Worm (Caenorhabditis elegans) whole organism, early embryonic: ENCODE results near the gene D1053.3.

ENCODE experiments used
- B0310.2 ChIP-seq: sonication (generic microtip); optimal IDR thresholded peaks from 2 replicates; lab custom pipeline; 2016; ENCODE audit warnings: mild to moderate bottlenecking, missing genetic modification characterization, missing compliant biosample characterization
- F13C5.2 ChIP-seq: sonication (generic microtip); optimal IDR thresholded peaks from 2 replicates; lab custom pipeline; 2017; ENCODE audit warnings: mild to moderate bottlenecking, missing genetic modification characterization, inconsistent platforms, missing compliant biosample characterization
- aly-1 ChIP-seq: sonication (generic microtip); optimal IDR thresholded peaks from 2 replicates; lab custom pipeline; 2016; ENCODE audit warnings: missing genetic modification characterization, missing compliant biosample characterization
- ama-1 ChIP-seq: fragments of 150-350 bp; optimal IDR thresholded peaks from 2 replicates; lab custom pipeline; 2014
- ceh-13 ChIP-seq: fragments of 200-800 bp; sonication (Bioruptor generic); optimal IDR thresholded peaks from 2 replicates; lab custom pipeline; 2018; ENCODE audit warnings: mild to moderate bottlenecking, missing genetic modification characterization, missing compliant biosample characterization
- ceh-36 ChIP-seq: sonication (generic microtip); optimal IDR thresholded peaks from 2 replicates; lab custom pipeline; 2016; ENCODE audit warnings: missing genetic modification characterization, inconsistent platforms, missing compliant biosample characterization
- ets-7 ChIP-seq: sonication (generic microtip); optimal IDR thresholded peaks from 2 replicates; lab custom pipeline; 2016; ENCODE audit warnings: missing genotype, missing genetic modification characterization, missing compliant biosample characterization
- flt-1 ChIP-seq: fragments of 200-800 bp; sonication (Bioruptor generic); IDR thresholded peaks from 2 replicates; pipeline ENCODE4 v1.3.6; 2022; ENCODE audit warnings: missing genetic modification characterization, missing compliant biosample characterization
- hmbx-1 ChIP-seq: sonication (generic microtip); optimal IDR thresholded peaks from 2 replicates; lab custom pipeline; 2016; ENCODE audit warnings: mild to moderate bottlenecking, missing genetic modification characterization, missing compliant biosample characterization
- hmg-4 ChIP-seq: fragments of 200-800 bp; sonication (Bioruptor generic); optimal IDR thresholded peaks from 2 replicates; lab custom pipeline; 2018; ENCODE audit warnings: mild to moderate bottlenecking, missing genetic modification characterization, missing compliant biosample characterization
- hnd-1 ChIP-seq: sonication (generic microtip); optimal IDR thresholded peaks from 2 replicates; lab custom pipeline; 2016; ENCODE audit warnings: missing genetic modification characterization, missing compliant biosample characterization
- pes-1 ChIP-seq: fragments of 200-800 bp; sonication (Bioruptor generic); IDR thresholded peaks from 2 replicates; pipeline ENCODE4 v1.3.6; 2022; ENCODE audit warnings: missing genetic modification reagents, missing genetic modification characterization, missing compliant biosample characterization
- scrt-1 ChIP-seq: fragments of 200-800 bp; sonication (Bioruptor generic); IDR thresholded peaks from 2 replicates; pipeline ENCODE4 v1.3.6; 2022; ENCODE audit warnings: missing genetic modification characterization, missing compliant biosample characterization
- sea-1 ChIP-seq: fragments of 200-800 bp; sonication (Bioruptor generic); conservative IDR thresholded peaks from 2 replicates; pipeline ENCODE4 v1.3.6; 2022; ENCODE audit warnings: missing genetic modification characterization, missing compliant biosample characterization
- tbx-11 ChIP-seq: fragments of 200-800 bp; sonication (Bioruptor generic); IDR thresholded peaks from 2 replicates; pipeline ENCODE4 v1.3.6; 2022; ENCODE audit warnings: missing genetic modification characterization, missing compliant biosample characterization
- tbx-37 ChIP-seq: fragments of 200-800 bp; sonication (Bioruptor generic); conservative IDR thresholded peaks from 2 replicates; pipeline ENCODE4 v1.3.6; 2022; ENCODE audit warnings: missing genetic modification reagents, missing genetic modification characterization, missing compliant biosample characterization
- tra-4 ChIP-seq: sonication (generic microtip); optimal IDR thresholded peaks from 2 replicates; lab custom pipeline; 2017; ENCODE audit warnings: missing genetic modification characterization, missing compliant biosample characterization

Gene D1053.3

DNA sequence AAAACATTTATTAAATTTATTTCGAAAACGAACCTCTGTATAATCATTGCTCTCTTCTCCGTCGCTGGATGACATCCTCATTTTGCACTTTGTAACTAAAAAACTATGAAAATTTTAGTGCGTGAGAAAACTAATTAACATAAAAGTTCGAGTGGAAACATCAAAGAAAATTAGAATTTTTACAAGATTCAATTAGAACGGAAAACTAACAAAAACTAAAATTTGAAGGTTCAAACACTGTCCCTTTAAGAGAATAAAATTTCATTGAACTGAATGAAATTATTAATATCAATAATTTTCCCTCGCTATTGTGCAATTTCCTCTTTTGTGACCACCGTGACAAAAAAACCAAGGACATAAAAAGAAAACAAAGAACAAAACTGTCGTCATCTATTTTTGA, at the start of gene D1053.3:
Gene D1053.3, minus strand, starts transcription at position 101 of the 400 bp plus-strand sequence.
- TF ChIP-seq aly-1 (tag; lab: Kevin White, UChicago) (no peak), tbx-11 (GFP tag; lab: Robert Waterston, UW) (no peak), ets-7 (no peak), hmg-4 (no peak), pes-1 (GFP tag; lab: Robert Waterston, UW) (no peak), hmbx-1 (tag; lab: Kevin White, UChicago) (no peak), ceh-36 (tag; lab: Kevin White, UChicago) (no peak), hnd-1 (tag; lab: Kevin White, UChicago) (no peak), sea-1 (GFP tag; lab: Robert Waterston, UW) (no peak), flt-1 (no peak), scrt-1 (GFP tag; lab: Robert Waterston, UW) (no peak), tra-4 (tag; lab: Kevin White, UChicago) (no peak), tbx-37 (GFP tag; lab: Robert Waterston, UW) (no peak), ceh-13 (GFP tag; lab: Kevin White, UChicago) (no peak), ama-1 (lab: Kevin White, UChicago) (no peak), F13C5.2 (tag; lab: Kevin White, UChicago) (no peak), B0310.2 (tag; lab: Kevin White, UChicago) (no peak)

DNA sequence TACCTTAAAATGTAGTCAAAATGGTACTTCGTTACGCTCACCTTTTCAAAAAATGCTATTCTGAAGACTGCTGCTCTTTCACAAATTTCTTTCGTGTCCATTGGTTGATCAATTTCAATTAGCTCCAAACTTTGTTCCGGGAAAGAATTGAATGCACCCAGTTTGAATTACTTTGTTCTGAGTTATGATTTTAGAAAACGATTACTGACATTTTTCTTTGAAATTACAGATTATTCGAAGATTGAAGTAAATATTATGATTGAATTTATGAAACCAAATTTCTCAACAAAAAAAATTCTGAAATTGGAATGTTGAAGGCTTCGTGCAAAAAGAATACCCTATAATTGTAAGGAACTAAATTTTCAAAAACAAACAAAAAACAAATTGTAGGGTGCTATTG, 47.3 kb upstream of the D1053.3 start, which contains the start of gene Y102F5A.1:
Gene Y102F5A.1, minus strand, starts transcription at position 101 of the 400 bp plus-strand sequence.
- no peak for TF ChIP-seq ets-7
- TF ChIP-seq aly-1 (tag; lab: Kevin White, UChicago): no peak
- TF ChIP-seq pes-1 (GFP tag; lab: Robert Waterston, UW): no peak
- TF ChIP-seq ceh-13 (GFP tag; lab: Kevin White, UChicago): no peak
- TF ChIP-seq flt-1: no peak
- no peak for TF ChIP-seq tbx-11 (GFP tag; lab: Robert Waterston, UW)
- TF ChIP-seq F13C5.2 (tag; lab: Kevin White, UChicago): no peak
- TF ChIP-seq ama-1 (lab: Kevin White, UChicago): no peak
- TF ChIP-seq hmg-4: no peak
- no peak for TF ChIP-seq scrt-1 (GFP tag; lab: Robert Waterston, UW)
- TF ChIP-seq hmbx-1 (tag; lab: Kevin White, UChicago): no peak
- no peak for TF ChIP-seq ceh-36 (tag; lab: Kevin White, UChicago)
- no peak for TF ChIP-seq tra-4 (tag; lab: Kevin White, UChicago)

DNA sequence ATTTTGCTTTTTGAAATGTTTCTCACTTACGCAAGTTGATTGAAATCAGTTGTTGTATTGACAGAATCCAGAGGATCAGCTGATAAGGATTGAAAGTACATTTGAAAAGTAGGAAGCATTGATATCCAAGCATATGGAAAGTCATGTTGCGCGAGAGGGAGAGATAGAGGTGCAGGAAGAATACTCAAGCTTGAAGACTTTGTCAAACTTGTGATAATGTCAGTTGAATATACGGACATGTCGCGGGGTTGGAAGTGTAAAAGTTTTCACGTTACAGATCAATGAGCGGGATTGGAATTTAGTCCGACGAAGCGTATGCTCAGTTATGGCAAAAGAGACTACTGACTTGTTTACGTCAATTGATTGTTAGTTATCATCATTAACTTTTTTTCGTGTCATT, 32.3 kb upstream of the D1053.3 start, which contains the start of gene ttx-3:
Gene ttx-3, minus strand, starts transcription at position 101 of the 400 bp plus-strand sequence.
- TF ChIP-seq ceh-13 (GFP tag; lab: Kevin White, UChicago): no peak

DNA sequence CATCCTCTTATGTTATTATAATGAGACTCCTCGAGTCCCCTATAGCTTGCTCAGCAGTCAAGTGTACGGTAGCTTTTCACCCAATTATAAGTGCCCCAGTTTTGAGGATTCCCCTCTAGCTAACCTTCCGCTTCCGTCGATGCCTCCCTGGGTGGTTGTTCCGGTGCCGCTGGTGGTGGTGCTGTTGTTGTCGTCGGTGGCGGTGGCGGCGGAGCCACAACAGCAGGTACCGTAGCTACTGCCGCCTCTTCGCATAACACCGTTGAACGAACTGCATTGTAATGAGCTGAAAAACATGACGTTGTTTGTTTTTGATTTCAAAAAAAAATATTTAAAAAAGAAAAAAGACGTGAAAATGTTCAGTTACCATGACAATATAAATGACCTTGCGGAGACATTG, 29.5 kb upstream of the D1053.3 start:
- TF ChIP-seq B0310.2 (tag; lab: Kevin White, UChicago) (no peak), ceh-13 (GFP tag; lab: Kevin White, UChicago) (no peak), flt-1 (no peak)

DNA sequence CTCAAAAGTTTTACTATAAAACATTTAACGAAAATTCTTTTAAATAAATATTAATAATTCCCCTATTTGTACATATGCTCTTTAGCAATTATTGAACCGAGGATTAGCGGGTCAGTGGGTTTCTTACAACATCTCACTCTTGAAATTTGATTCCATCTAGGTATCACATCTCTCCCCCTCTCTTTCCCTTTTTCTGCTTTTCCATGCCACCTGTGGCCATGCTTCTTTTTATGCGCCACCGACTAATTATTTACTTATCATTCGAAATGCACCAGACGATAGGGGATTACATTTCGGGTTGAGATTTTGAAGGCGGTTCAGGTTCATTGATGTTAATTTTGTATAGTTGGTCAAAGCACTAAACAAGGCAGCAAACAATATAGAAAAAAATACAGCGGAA, 28.9 kb upstream of the D1053.3 start:
- TF ChIP-seq ets-7 (no peak), tbx-37 (GFP tag; lab: Robert Waterston, UW) (no peak), aly-1 (tag; lab: Kevin White, UChicago) (no peak), tbx-11 (GFP tag; lab: Robert Waterston, UW) (no peak), F13C5.2 (tag; lab: Kevin White, UChicago) (no peak)

DNA sequence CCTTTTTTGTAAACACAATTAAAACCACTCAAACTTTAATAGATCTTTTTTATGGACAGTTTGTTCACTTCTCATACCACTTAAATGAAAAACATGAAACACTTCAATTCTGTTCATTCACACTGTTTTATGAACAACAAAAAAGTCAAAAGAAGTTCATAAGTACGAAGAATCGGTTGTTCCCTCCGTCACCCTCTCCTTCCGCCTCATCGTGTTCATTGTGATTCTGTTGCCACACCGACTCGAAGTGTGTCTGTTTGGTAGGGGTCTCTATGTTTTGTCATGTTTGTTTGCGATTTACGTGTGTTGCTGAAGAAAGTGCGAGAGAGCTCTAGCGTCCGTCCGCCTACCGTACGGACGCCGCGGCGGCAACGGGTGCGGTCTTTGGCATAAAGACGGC, 21.9 kb upstream of the D1053.3 start, which contains the start of gene lact-7:
Gene lact-7, plus strand, starts transcription at position 301 of the 400 bp plus-strand sequence.
- TF ChIP-seq ceh-36 (tag; lab: Kevin White, UChicago) (no peak), tbx-11 (GFP tag; lab: Robert Waterston, UW) (no peak), flt-1 (no peak), hmg-4 (no peak), ama-1 (lab: Kevin White, UChicago) (no peak), ets-7 (no peak), tra-4 (tag; lab: Kevin White, UChicago) (no peak), scrt-1 (GFP tag; lab: Robert Waterston, UW) (no peak), ceh-13 (GFP tag; lab: Kevin White, UChicago) (no peak), hmbx-1 (tag; lab: Kevin White, UChicago) (no peak), aly-1 (tag; lab: Kevin White, UChicago) (no peak), hnd-1 (tag; lab: Kevin White, UChicago) (no peak), tbx-37 (GFP tag; lab: Robert Waterston, UW) (no peak), sea-1 (GFP tag; lab: Robert Waterston, UW) (no peak), pes-1 (GFP tag; lab: Robert Waterston, UW) (no peak)

DNA sequence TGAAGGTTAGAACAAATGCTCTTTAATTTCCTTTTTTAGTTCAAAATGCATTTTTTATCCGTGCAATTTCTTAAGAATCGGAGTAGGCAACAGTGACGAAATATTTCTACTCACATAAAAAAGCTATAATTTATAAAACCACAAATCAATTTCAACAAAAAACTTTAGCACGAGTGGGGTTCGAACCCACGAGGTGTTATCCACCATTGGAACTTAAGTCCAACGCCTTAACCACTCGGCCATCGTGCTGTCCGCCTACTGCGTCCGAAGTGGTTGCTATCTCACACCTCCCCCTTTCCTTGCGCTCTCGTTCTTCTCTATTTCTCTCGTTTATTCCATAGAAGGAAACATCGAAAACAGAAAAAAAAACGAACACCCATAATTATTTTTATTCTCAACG, 20.7 kb upstream of the D1053.3 start:
- TF ChIP-seq hnd-1 (tag; lab: Kevin White, UChicago): peak; percentile 81
- TF ChIP-seq tra-4 (tag; lab: Kevin White, UChicago): peak; percentile 46
- peak; percentile 84 for TF ChIP-seq tbx-11 (GFP tag; lab: Robert Waterston, UW)
- TF ChIP-seq aly-1 (tag; lab: Kevin White, UChicago): peak; percentile 80
- TF ChIP-seq tbx-37 (GFP tag; lab: Robert Waterston, UW): peak; percentile 88
- TF ChIP-seq F13C5.2 (tag; lab: Kevin White, UChicago): peak; percentile 94
- no peak for TF ChIP-seq hmg-4
- TF ChIP-seq ama-1 (lab: Kevin White, UChicago): no peak
- peak; percentile 73 for TF ChIP-seq ceh-13 (GFP tag; lab: Kevin White, UChicago)
- TF ChIP-seq B0310.2 (tag; lab: Kevin White, UChicago): peak; percentile 69
- peak; percentile 93 for TF ChIP-seq sea-1 (GFP tag; lab: Robert Waterston, UW)
- TF ChIP-seq scrt-1 (GFP tag; lab: Robert Waterston, UW): peak; percentile 90
- TF ChIP-seq ets-7: peak; percentile 73
- TF ChIP-seq hmbx-1 (tag; lab: Kevin White, UChicago): peak; percentile 63
- TF ChIP-seq pes-1 (GFP tag; lab: Robert Waterston, UW): peak; percentile 94
- TF ChIP-seq ceh-36 (tag; lab: Kevin White, UChicago): peak; percentile 86
- peak; percentile 87 for TF ChIP-seq flt-1
